Worm (Caenorhabditis elegans) whole organism, late embryonic: Measurements from ENCODE around the gene F21C10.11.

Source experiments
- F13H6.1 ChIP-seq: sonication (generic microtip); optimal IDR thresholded peaks from 2 replicates; lab custom pipeline; 2016; ENCODE audit warnings: missing genetic modification characterization, missing compliant biosample characterization
- ama-1 ChIP-seq: fragments of 150-350 bp; optimal IDR thresholded peaks from 2 replicates; lab custom pipeline; 2014
- ceh-34 ChIP-seq: sonication (generic microtip); optimal IDR thresholded peaks from 2 replicates; lab custom pipeline; 2016; ENCODE audit warnings: mild to moderate bottlenecking, missing genetic modification characterization, missing compliant biosample characterization
- fkh-10 ChIP-seq: fragments of 150-350 bp; optimal IDR thresholded peaks from 2 replicates; lab custom pipeline; 2014; ENCODE audit warnings: missing biosample characterization, missing genetic modification reagents, missing genetic modification characterization
- mec-3 ChIP-seq: sonication (generic microtip); optimal IDR thresholded peaks from 2 replicates; lab custom pipeline; 2016; ENCODE audit warnings: borderline replicate concordance, missing genetic modification characterization, missing compliant biosample characterization
- nfya-1 ChIP-seq: sonication (generic microtip); optimal IDR thresholded peaks from 2 replicates; lab custom pipeline; 2017; ENCODE audit warnings: missing genetic modification characterization, mild to moderate bottlenecking, missing compliant biosample characterization, antibody characterized with exemption, moderate library complexity
- odd-2 ChIP-seq: sonication (generic microtip); optimal IDR thresholded peaks from 2 replicates; lab custom pipeline; 2017; ENCODE audit warnings: antibody characterized with exemption, mild to moderate bottlenecking, missing genetic modification characterization, missing compliant biosample characterization
- sox-2 ChIP-seq: fragments of 200-800 bp; sonication (Bioruptor generic); IDR thresholded peaks from 2 replicates; pipeline ENCODE4 v1.3.6; 2022; ENCODE audit warnings: missing genetic modification reagents, missing genetic modification characterization, missing compliant biosample characterization
- syd-9 ChIP-seq: sonication (generic microtip); optimal IDR thresholded peaks from 2 replicates; lab custom pipeline; 2016; ENCODE audit warnings: mild to moderate bottlenecking, missing genetic modification characterization, moderate library complexity, missing compliant biosample characterization
- tbx-7 ChIP-seq: sonication (generic microtip); optimal IDR thresholded peaks from 2 replicates; lab custom pipeline; 2016; ENCODE audit warnings: missing genotype, missing genetic modification characterization, missing compliant biosample characterization
- zip-5 ChIP-seq: sonication (generic microtip); optimal IDR thresholded peaks from 2 replicates; lab custom pipeline; 2016; ENCODE audit warnings: missing genetic modification characterization, missing compliant biosample characterization

- TF ChIP-seq sox-2 (GFP tag; lab: Robert Waterston, UW) = no peak
- no peak for TF ChIP-seq ama-1
- TF ChIP-seq ceh-34 (tag; lab: Kevin White, UChicago) = no peak
- no peak for TF ChIP-seq fkh-10 (GFP tag; lab: Kevin White, UChicago)
- TF ChIP-seq zip-5 (tag; lab: Kevin White, UChicago) = no peak
- no peak for TF ChIP-seq tbx-7 (tag; lab: Kevin White, UChicago)
- no peak for TF ChIP-seq nfya-1 (tag; lab: Kevin White, UChicago)
- no peak for TF ChIP-seq odd-2
- TF ChIP-seq syd-9 (tag; lab: Kevin White, UChicago) = no peak
- TF ChIP-seq F13H6.1 = no peak
- no peak for TF ChIP-seq mec-3 (tag; lab: Kevin White, UChicago)
These were observed 49.7 kb downstream of the F21C10.11 start, which contains the start of gene gad-3 for ce11 chrV:9172989-9173388.
